Worm (Caenorhabditis elegans) whole organism, L1 larva: ENCODE data around the gene C54C6.5.

Experiments
- C34B4.2 ChIP-seq: sonication (generic microtip); optimal IDR thresholded peaks from 2 replicates; lab custom pipeline; 2017; ENCODE audit warnings: mild to moderate bottlenecking, missing genetic modification characterization, missing compliant biosample characterization
- aha-1 ChIP-seq: fragments of 150-350 bp; optimal IDR thresholded peaks from 2 replicates; lab custom pipeline; 2014; ENCODE audit warnings: missing biosample characterization, missing genetic modification characterization
- blmp-1 ChIP-seq: fragments of 150-350 bp; optimal IDR thresholded peaks from 2 replicates; lab custom pipeline; 2014; ENCODE audit warnings: missing biosample characterization, missing genetic modification characterization
- ceh-8 ChIP-seq: fragments of 200-800 bp; sonication (Bioruptor generic); optimal IDR thresholded peaks from 2 replicates; lab custom pipeline; 2018; ENCODE audit warnings: mild to moderate bottlenecking, missing genetic modification characterization, moderate library complexity, missing compliant biosample characterization
- ceh-82 ChIP-seq, 3 experiments: fragments of 150-350 bp in 1 of 3; sonication (generic microtip) in 2 of 3; optimal IDR thresholded peaks; 2 replicates each; lab custom pipeline; 2014 to 2017; ENCODE audit warnings: missing biosample characterization in 3 of 3, missing genetic modification characterization in 3 of 3
- ces-1 ChIP-seq: fragments of 150-350 bp; optimal IDR thresholded peaks from 2 replicates; lab custom pipeline; 2014; ENCODE audit warnings: missing biosample characterization, missing genetic modification reagents, missing genetic modification characterization
- efl-3 ChIP-seq: fragments of 200-800 bp; sonication (Bioruptor generic); optimal IDR thresholded peaks from 2 replicates; lab custom pipeline; 2018; ENCODE audit warnings: mild to moderate bottlenecking, missing genetic modification characterization, missing compliant biosample characterization
- egl-13 ChIP-seq: sonication (generic microtip); optimal IDR thresholded peaks from 2 replicates; lab custom pipeline; 2016; ENCODE audit warnings: missing genotype, missing genetic modification reagents, missing genetic modification characterization, missing compliant biosample characterization
- elt-3 ChIP-seq, 6 experiments: fragments of 150-350 bp in 1 of 6; sonication (generic microtip); optimal IDR thresholded peaks; 2 replicates each; lab custom pipeline; 2017 to 2018; ENCODE audit warnings: missing biosample characterization in 6 of 6, missing genetic modification characterization in 6 of 6, inconsistent platforms in 1 of 6
- fkh-4 ChIP-seq: sonication (generic microtip); optimal IDR thresholded peaks from 2 replicates; lab custom pipeline; 2016; ENCODE audit warnings: missing compliant biosample characterization, missing genetic modification characterization, borderline replicate concordance
- fkh-8 ChIP-seq: sonication (generic microtip); optimal IDR thresholded peaks from 2 replicates; lab custom pipeline; 2016; ENCODE audit warnings: mild to moderate bottlenecking, missing genetic modification characterization, missing compliant biosample characterization
- grh-1 ChIP-seq: fragments of 200-800 bp; sonication (Bioruptor generic); IDR thresholded peaks from 2 replicates; pipeline ENCODE4 v1.3.6; 2022; ENCODE audit warnings: missing genetic modification reagents, missing genetic modification characterization, missing compliant biosample characterization
- hpl-2 ChIP-seq: fragments of 150-350 bp; optimal IDR thresholded peaks from 2 replicates; lab custom pipeline; 2014; ENCODE audit warnings: missing biosample characterization, missing genetic modification reagents, missing genetic modification characterization
- irx-1 ChIP-seq: sonication (generic microtip); optimal IDR thresholded peaks from 2 replicates; lab custom pipeline; 2016; ENCODE audit warnings: missing genetic modification characterization, missing compliant biosample characterization
- isw-1 ChIP-seq: fragments of 200-800 bp; sonication (Bioruptor generic); IDR thresholded peaks from 2 replicates; pipeline ENCODE4 v1.3.6; 2022; ENCODE audit warnings: missing genetic modification characterization, missing compliant biosample characterization
- lin-14 ChIP-seq: fragments of 200-800 bp; sonication (Bioruptor generic); optimal IDR thresholded peaks from 2 replicates; lab custom pipeline; 2018; ENCODE audit warnings: mild to moderate bottlenecking, missing genetic modification characterization, moderate library complexity, missing compliant biosample characterization
- lin-15B ChIP-seq: fragments of 150-350 bp; sonication (generic microtip); optimal IDR thresholded peaks from 3 replicates; lab custom pipeline; 2014; ENCODE audit warnings: missing biosample characterization, missing genetic modification characterization
- lin-35 ChIP-seq, 2 experiments: fragments of 150-350 bp; optimal IDR thresholded peaks; 2 replicates each; lab custom pipeline; 2014; ENCODE audit warnings: missing biosample characterization in 2 of 2, missing genetic modification characterization in 2 of 2, missing genetic modification reagents in 2 of 2
- lir-3 ChIP-seq: sonication (generic microtip); optimal IDR thresholded peaks from 2 replicates; lab custom pipeline; 2016; ENCODE audit warnings: mild to moderate bottlenecking, missing genetic modification characterization, moderate library complexity, missing compliant biosample characterization; ENCODE audit not compliant: poor library complexity
- lsy-2 ChIP-seq, 2 experiments: fragments of 150-350 bp; optimal IDR thresholded peaks; 2 replicates each; lab custom pipeline; 2014; ENCODE audit warnings: missing biosample characterization in 2 of 2, missing genetic modification characterization in 2 of 2
- mep-1 ChIP-seq: fragments of 150-350 bp; optimal IDR thresholded peaks from 2 replicates; lab custom pipeline; 2014; ENCODE audit warnings: missing biosample characterization, missing genetic modification characterization
- nhr-20 ChIP-seq: sonication (generic microtip); optimal IDR thresholded peaks from 2 replicates; lab custom pipeline; 2016; ENCODE audit warnings: mild to moderate bottlenecking, missing genetic modification characterization, missing compliant biosample characterization
- nhr-237 ChIP-seq: fragments of 150-350 bp; optimal IDR thresholded peaks from 2 replicates; lab custom pipeline; 2014; ENCODE audit warnings: missing biosample characterization, missing genetic modification characterization
- nhr-28 ChIP-seq: fragments of 150-350 bp; optimal IDR thresholded peaks from 2 replicates; lab custom pipeline; 2014; ENCODE audit warnings: missing biosample characterization, missing genetic modification characterization
- nhr-71 ChIP-seq: sonication (generic microtip); optimal IDR thresholded peaks from 2 replicates; lab custom pipeline; 2016; ENCODE audit warnings: mild to moderate bottlenecking, missing genetic modification characterization, moderate library complexity, missing compliant biosample characterization
- nhr-76 ChIP-seq: sonication (generic microtip); optimal IDR thresholded peaks from 2 replicates; lab custom pipeline; 2017; ENCODE audit warnings: missing biosample characterization, missing genetic modification characterization
- pag-3 ChIP-seq: sonication (generic microtip); optimal IDR thresholded peaks from 2 replicates; lab custom pipeline; 2017; ENCODE audit warnings: missing genetic modification characterization, mild to moderate bottlenecking, missing compliant biosample characterization, antibody characterized with exemption, borderline replicate concordance; ENCODE audit not compliant: insufficient read depth
- pqm-1 ChIP-seq: sonication (generic microtip); optimal IDR thresholded peaks from 3 replicates; lab custom pipeline; 2017; ENCODE audit warnings: missing biosample characterization, missing genetic modification characterization
- rnt-1 ChIP-seq: sonication (generic microtip); optimal IDR thresholded peaks from 2 replicates; lab custom pipeline; 2016; ENCODE audit warnings: mild to moderate bottlenecking, missing genetic modification characterization, moderate library complexity, missing compliant biosample characterization
- skn-1 ChIP-seq: fragments of 150-350 bp; optimal IDR thresholded peaks from 2 replicates; lab custom pipeline; 2014; ENCODE audit warnings: missing biosample characterization, missing genetic modification characterization
- snpc-4 ChIP-seq: fragments of 150-350 bp; optimal IDR thresholded peaks from 2 replicates; lab custom pipeline; 2014; ENCODE audit warnings: missing biosample characterization, missing genetic modification characterization
- snu-23 ChIP-seq: sonication (generic microtip); optimal IDR thresholded peaks from 2 replicates; lab custom pipeline; 2016; ENCODE audit warnings: missing genetic modification characterization, missing compliant biosample characterization
- sox-4 ChIP-seq: sonication (generic microtip); optimal IDR thresholded peaks from 2 replicates; lab custom pipeline; 2016; ENCODE audit warnings: missing genetic modification characterization, missing compliant biosample characterization
- tbx-2 ChIP-seq: sonication (generic microtip); optimal IDR thresholded peaks from 2 replicates; lab custom pipeline; 2016; ENCODE audit warnings: missing genetic modification characterization, missing compliant biosample characterization
- tlp-1 ChIP-seq: fragments of 150-350 bp; optimal IDR thresholded peaks from 2 replicates; lab custom pipeline; 2014; ENCODE audit warnings: missing biosample characterization, missing genetic modification characterization
- unc-30 ChIP-seq: sonication (generic microtip); optimal IDR thresholded peaks from 2 replicates; lab custom pipeline; 2017; ENCODE audit warnings: missing biosample characterization, missing genetic modification characterization
- unc-86 ChIP-seq: sonication (generic microtip); optimal IDR thresholded peaks from 2 replicates; lab custom pipeline; 2016; ENCODE audit warnings: missing genetic modification characterization, missing compliant biosample characterization
- unc-98 ChIP-seq: fragments of 200-800 bp; sonication (Bioruptor generic); IDR thresholded peaks from 2 replicates; pipeline ENCODE4 v1.3.6; 2022; ENCODE audit warnings: missing genetic modification characterization, missing compliant biosample characterization
- vab-15 ChIP-seq: sonication (generic microtip); optimal IDR thresholded peaks from 2 replicates; lab custom pipeline; 2017; ENCODE audit warnings: missing genotype, mild to moderate bottlenecking, missing genetic modification characterization, missing compliant biosample characterization
- zag-1 ChIP-seq: fragments of 150-350 bp; optimal IDR thresholded peaks from 2 replicates; lab custom pipeline; 2014; ENCODE audit warnings: missing biosample characterization, missing genetic modification characterization
- ztf-11 ChIP-seq, 2 experiments: sonication (generic microtip); optimal IDR thresholded peaks; 2 replicates each; lab custom pipeline; 2016 to 2017; ENCODE audit warnings: missing genetic modification characterization in 2 of 2, missing biosample characterization in 1 of 2, missing compliant biosample characterization in 1 of 2
- ztf-4 ChIP-seq: fragments of 150-350 bp; optimal IDR thresholded peaks from 2 replicates; lab custom pipeline; 2014; ENCODE audit warnings: missing biosample characterization, missing genetic modification characterization

The C54C6.5 gene

DNA sequence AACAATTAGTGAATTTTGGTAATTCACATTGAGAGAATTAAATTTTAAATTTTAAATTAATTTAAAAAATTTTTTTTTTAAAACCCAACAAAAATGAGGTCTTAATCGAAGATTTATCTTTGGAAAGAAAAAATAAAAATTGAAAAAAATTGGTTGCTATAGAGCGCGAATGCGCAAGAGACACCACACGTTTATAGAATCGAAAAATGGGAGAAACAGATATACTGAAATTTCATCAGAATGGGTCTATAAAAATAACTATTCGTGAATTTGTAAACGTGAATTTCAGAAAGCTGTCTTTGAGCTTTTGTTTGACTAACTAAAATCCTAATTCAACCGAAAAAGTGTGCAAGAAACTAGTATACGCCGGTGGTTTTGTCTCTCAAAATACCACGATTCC, 9.2 kb downstream of the C54C6.5 start (continued):
- TF ChIP-seq lin-15B (tag; lab: Kevin White, UChicago) (peak; percentile 62), nhr-20 (tag; lab: Kevin White, UChicago) (peak; percentile 84), sox-4 (tag; lab: Kevin White, UChicago) (peak; percentile 46), aha-1 (tag; lab: Kevin White, UChicago) (no peak), lin-35 (GFP tag; optimal IDR thresholded peaks at IDR 0.05; lab: Kevin White, UChicago) (peak; percentile 59 to 85), unc-98 (GFP tag; lab: Robert Waterston, UW) (peak; percentile 70), lsy-2 (tag; optimal IDR thresholded peaks at IDR 0.05; lab: Kevin White, UChicago) (peak; percentile 72 to 88), snu-23 (GFP tag; lab: Kevin White, UChicago) (peak; percentile 89), unc-30 (tag; lab: Kevin White, UChicago) (no peak), fkh-8 (tag; lab: Kevin White, UChicago) (peak; percentile 84), skn-1 (tag; lab: Kevin White, UChicago) (peak; percentile 58), zag-1 (tag; lab: Kevin White, UChicago) (no peak), irx-1 (tag; lab: Kevin White, UChicago) (peak; percentile 48), ceh-82 (tag; optimal IDR thresholded peaks at IDR 0.05; lab: Kevin White, UChicago) (peak in 1 of 3 experiments; percentile 29), tbx-2 (tag; lab: Kevin White, UChicago) (peak; percentile 77), ceh-8 (GFP tag; lab: Kevin White, UChicago) (peak; percentile 34), rnt-1 (tag; lab: Kevin White, UChicago) (peak; percentile 80), elt-3 (tag; optimal IDR thresholded peaks at IDR 0.05; lab: Kevin White, UChicago) (no peak), hpl-2 (GFP tag; lab: Kevin White, UChicago) (peak; percentile 49), efl-3 (GFP tag; lab: Kevin White, UChicago) (no peak), ztf-4 (tag; lab: Kevin White, UChicago) (no peak), pag-3 (tag; lab: Kevin White, UChicago) (no peak), nhr-28 (tag; lab: Kevin White, UChicago) (no peak), ces-1 (GFP tag; lab: Kevin White, UChicago) (no peak), snpc-4 (peak; percentile 2), vab-15 (tag; lab: Kevin White, UChicago) (no peak), pqm-1 (tag; lab: Kevin White, UChicago) (no peak), lir-3 (tag; lab: Kevin White, UChicago) (peak; percentile 78), ztf-11 (tag; optimal IDR thresholded peaks at IDR 0.05; lab: Kevin White, UChicago) (peak in 1 of 2 experiments; percentile 73), unc-86 (tag; lab: Kevin White, UChicago) (no peak), lin-14 (peak; percentile 75), mep-1 (tag; lab: Kevin White, UChicago) (peak; percentile 73), blmp-1 (peak; percentile 33), egl-13 (tag; lab: Kevin White, UChicago) (peak; percentile 35)

- TF ChIP-seq fkh-4 (tag; lab: Kevin White, UChicago) (no peak), isw-1 (GFP tag; lab: Robert Waterston, UW) (no peak), nhr-71 (tag; lab: Kevin White, UChicago) (no peak), C34B4.2 (tag; lab: Kevin White, UChicago) (no peak), unc-30 (tag; lab: Kevin White, UChicago) (no peak), nhr-237 (no peak), tlp-1 (tag; lab: Kevin White, UChicago) (no peak), ztf-11 (tag; optimal IDR thresholded peaks at IDR 0.05; lab: Kevin White, UChicago) (no peak), irx-1 (tag; lab: Kevin White, UChicago) (no peak), nhr-76 (tag; lab: Kevin White, UChicago) (no peak), grh-1 (GFP tag; lab: Robert Waterston, UW) (no peak)
These were observed 10.2 kb downstream of the C54C6.5 start for ce11 chrIII:3539499-3539898.
